Fruit fly (Drosophila melanogaster) whole organism: Measurements from ENCODE around the gene Pop2.

Experiments
- CG8478 ChIP-seq: fragments of >200 bp; optimal IDR thresholded peaks from 2 replicates; lab custom pipeline; 2018; ENCODE audit warnings: inconsistent platforms
- pan ChIP-seq: fragments of >200 bp; optimal IDR thresholded peaks from 2 replicates; lab custom pipeline; 2017
- psq ChIP-seq: fragments of >200 bp; optimal IDR thresholded peaks from 2 replicates; lab custom pipeline; 2017
- usp ChIP-seq: fragments of >200 bp; optimal IDR thresholded peaks from 2 replicates; lab custom pipeline; 2017; ENCODE audit warnings: missing biosample characterization, missing genetic modification characterization, mixed read lengths

- TF ChIP-seq pan (lab: Kevin White, UChicago) (no peak), CG8478 (lab: Kevin White, UChicago) (no peak), psq (lab: Kevin White, UChicago) (no peak), usp (no peak)
These were observed 29.0 kb downstream of the Pop2 start, which contains the start of gene CG42397 for dm6 chr3L:11973690-11974089.
